Worm (Caenorhabditis elegans) whole organism, L3 larva: ENCODE measurements around the gene flap-1.
A peak's percentile ranks its signal among the peaks of the same experiment; 100 is the strongest.

ENCODE experiments used
- R02D3.7 ChIP-seq: fragments of 150-350 bp; optimal IDR thresholded peaks from 2 replicates; lab custom pipeline; 2014; ENCODE audit warnings: missing biosample characterization, missing genetic modification characterization
- aly-2 ChIP-seq: fragments of 150-350 bp; optimal IDR thresholded peaks from 2 replicates; lab custom pipeline; 2014; ENCODE audit warnings: missing biosample characterization, missing genetic modification characterization
- ama-1 ChIP-seq: fragments of 150-350 bp; optimal IDR thresholded peaks from 2 replicates; lab custom pipeline; 2018
- ceh-16 ChIP-seq: sonication (generic microtip); optimal IDR thresholded peaks from 2 replicates; lab custom pipeline; 2017; ENCODE audit warnings: missing biosample characterization, missing genetic modification characterization
- ceh-28 ChIP-seq: fragments of 150-350 bp; optimal IDR thresholded peaks from 2 replicates; lab custom pipeline; 2014; ENCODE audit warnings: missing biosample characterization, missing genetic modification reagents, missing genetic modification characterization
- ceh-82 ChIP-seq: fragments of 150-350 bp; optimal IDR thresholded peaks from 2 replicates; lab custom pipeline; 2014; ENCODE audit warnings: missing biosample characterization, missing genetic modification characterization
- ceh-9 ChIP-seq: sonication (generic microtip); optimal IDR thresholded peaks from 2 replicates; lab custom pipeline; 2018; ENCODE audit warnings: missing biosample characterization, missing genetic modification characterization
- egl-27 ChIP-seq: sonication (generic microtip); optimal IDR thresholded peaks from 4 replicates; lab custom pipeline; 2017; ENCODE audit warnings: missing biosample characterization, missing genetic modification reagents, missing genetic modification characterization
- egl-5 ChIP-seq: fragments of 150-350 bp; optimal IDR thresholded peaks from 2 replicates; lab custom pipeline; 2017; ENCODE audit warnings: missing biosample characterization, missing genetic modification reagents, missing genetic modification characterization, inconsistent platforms
- elt-1 ChIP-seq: fragments of 150-350 bp; optimal IDR thresholded peaks from 2 replicates; lab custom pipeline; 2014; ENCODE audit warnings: missing biosample characterization, missing genetic modification characterization
- elt-2 ChIP-seq: sonication (generic microtip); optimal IDR thresholded peaks from 2 replicates; lab custom pipeline; 2016; ENCODE audit warnings: missing genetic modification reagents, mild to moderate bottlenecking, missing genetic modification characterization, missing compliant biosample characterization
- elt-3 ChIP-seq, 3 experiments: fragments of 150-350 bp in 1 of 3; sonication (generic microtip) in 2 of 3; optimal IDR thresholded peaks; 2 replicates in 2 of 3; 4 replicates in 1 of 3; lab custom pipeline; 2014 to 2017; ENCODE audit warnings: missing biosample characterization in 3 of 3, missing genetic modification characterization in 3 of 3
- eor-1 ChIP-seq, 2 experiments: fragments of 150-350 bp; optimal IDR thresholded peaks; 2 replicates each; lab custom pipeline; 2014 to 2018; ENCODE audit warnings: missing biosample characterization in 2 of 2, missing genetic modification characterization in 2 of 2
- fkh-10 ChIP-seq: sonication (generic microtip); optimal IDR thresholded peaks from 2 replicates; lab custom pipeline; 2017; ENCODE audit warnings: missing biosample characterization, missing genetic modification reagents, missing genetic modification characterization
- fkh-2 ChIP-seq: fragments of 150-350 bp; optimal IDR thresholded peaks from 2 replicates; lab custom pipeline; 2014; ENCODE audit warnings: missing biosample characterization, missing genetic modification reagents, missing genetic modification characterization
- fos-1 ChIP-seq: fragments of 150-350 bp; optimal IDR thresholded peaks from 2 replicates; lab custom pipeline; 2014; ENCODE audit warnings: missing biosample characterization, missing genetic modification characterization
- hmg-11 ChIP-seq: sonication (generic microtip); optimal IDR thresholded peaks from 2 replicates; lab custom pipeline; 2016; ENCODE audit warnings: missing genetic modification characterization, missing compliant biosample characterization
- lin-15B ChIP-seq: fragments of 150-350 bp; optimal IDR thresholded peaks from 2 replicates; lab custom pipeline; 2014; ENCODE audit warnings: missing biosample characterization, missing genetic modification characterization
- lsy-12 ChIP-seq: sonication (generic microtip); optimal IDR thresholded peaks from 2 replicates; lab custom pipeline; 2016; ENCODE audit warnings: mild to moderate bottlenecking, missing genetic modification characterization, missing compliant biosample characterization
- mdl-1 ChIP-seq: fragments of 150-350 bp; optimal IDR thresholded peaks from 2 replicates; lab custom pipeline; 2014; ENCODE audit warnings: missing biosample characterization, missing genetic modification characterization
- mml-1 ChIP-seq: fragments of 150-350 bp; sonication (generic microtip); optimal IDR thresholded peaks from 3 replicates; lab custom pipeline; 2014; ENCODE audit warnings: missing biosample characterization, missing genetic modification characterization
- nfya-1 ChIP-seq: sonication (generic microtip); optimal IDR thresholded peaks from 2 replicates; lab custom pipeline; 2017; ENCODE audit warnings: missing genetic modification characterization, mild to moderate bottlenecking, missing compliant biosample characterization, antibody characterized with exemption, moderate library complexity; ENCODE audit not compliant: insufficient read depth
- nhr-11 ChIP-seq: fragments of 150-350 bp; optimal IDR thresholded peaks from 2 replicates; lab custom pipeline; 2014; ENCODE audit warnings: missing biosample characterization, missing genetic modification characterization
- nhr-12 ChIP-seq: fragments of 150-350 bp; optimal IDR thresholded peaks from 2 replicates; lab custom pipeline; 2014; ENCODE audit warnings: missing biosample characterization, missing genetic modification characterization
- nhr-23 ChIP-seq: fragments of 150-350 bp; optimal IDR thresholded peaks from 2 replicates; lab custom pipeline; 2014; ENCODE audit warnings: missing biosample characterization, missing genetic modification reagents, missing genetic modification characterization
- nhr-237 ChIP-seq: fragments of 150-350 bp; optimal IDR thresholded peaks from 2 replicates; lab custom pipeline; 2014; ENCODE audit warnings: missing biosample characterization, missing genetic modification characterization
- nhr-25 ChIP-seq: sonication (generic microtip); optimal IDR thresholded peaks from 2 replicates; lab custom pipeline; 2017; ENCODE audit warnings: missing biosample characterization, missing genetic modification characterization
- nhr-28 ChIP-seq: fragments of 150-350 bp; optimal IDR thresholded peaks from 2 replicates; lab custom pipeline; 2014; ENCODE audit warnings: missing biosample characterization, missing genetic modification characterization
- nhr-43 ChIP-seq: sonication (generic microtip); optimal IDR thresholded peaks from 2 replicates; lab custom pipeline; 2016; ENCODE audit warnings: mild to moderate bottlenecking, missing genetic modification characterization, missing compliant biosample characterization; ENCODE audit not compliant: poor library complexity, severe bottlenecking
- nhr-77 ChIP-seq: fragments of 150-350 bp; optimal IDR thresholded peaks from 2 replicates; lab custom pipeline; 2014; ENCODE audit warnings: missing biosample characterization, missing genetic modification characterization
- pha-4 ChIP-seq: fragments of 150-350 bp; optimal IDR thresholded peaks from 2 replicates; lab custom pipeline; 2014; ENCODE audit warnings: missing biosample characterization, missing genetic modification reagents, missing genetic modification characterization
- pqm-1 ChIP-seq: fragments of 150-350 bp; optimal IDR thresholded peaks from 2 replicates; lab custom pipeline; 2017; ENCODE audit warnings: missing biosample characterization, missing genetic modification characterization, inconsistent platforms
- sea-2 ChIP-seq: fragments of 150-350 bp; sonication (generic microtip); optimal IDR thresholded peaks from 4 replicates; lab custom pipeline; 2014; ENCODE audit warnings: missing biosample characterization, missing genetic modification reagents, missing genetic modification characterization
- skn-1 ChIP-seq: fragments of 150-350 bp; optimal IDR thresholded peaks from 2 replicates; lab custom pipeline; 2014; ENCODE audit warnings: missing biosample characterization, missing genetic modification characterization
- snpc-4 ChIP-seq: fragments of 150-350 bp; optimal IDR thresholded peaks from 2 replicates; lab custom pipeline; 2014; ENCODE audit warnings: missing biosample characterization, missing genetic modification characterization
- tbx-2 ChIP-seq: sonication (generic microtip); optimal IDR thresholded peaks from 2 replicates; lab custom pipeline; 2016; ENCODE audit warnings: mild to moderate bottlenecking, missing genetic modification characterization, missing compliant biosample characterization
- unc-39 ChIP-seq: sonication (generic microtip); optimal IDR thresholded peaks from 4 replicates; lab custom pipeline; 2017; ENCODE audit warnings: missing biosample characterization, missing genetic modification characterization
- unc-62 ChIP-seq: fragments of 150-350 bp; sonication (generic microtip); optimal IDR thresholded peaks from 4 replicates; lab custom pipeline; 2014; ENCODE audit warnings: missing biosample characterization, missing genetic modification reagents, missing genetic modification characterization
- zag-1 ChIP-seq: fragments of 150-350 bp; optimal IDR thresholded peaks from 2 replicates; lab custom pipeline; 2014; ENCODE audit warnings: missing biosample characterization, missing genetic modification characterization
- ztf-11 ChIP-seq: fragments of 150-350 bp; optimal IDR thresholded peaks from 2 replicates; lab custom pipeline; 2014; ENCODE audit warnings: missing biosample characterization, missing genetic modification characterization

flap-1 gene

DNA sequence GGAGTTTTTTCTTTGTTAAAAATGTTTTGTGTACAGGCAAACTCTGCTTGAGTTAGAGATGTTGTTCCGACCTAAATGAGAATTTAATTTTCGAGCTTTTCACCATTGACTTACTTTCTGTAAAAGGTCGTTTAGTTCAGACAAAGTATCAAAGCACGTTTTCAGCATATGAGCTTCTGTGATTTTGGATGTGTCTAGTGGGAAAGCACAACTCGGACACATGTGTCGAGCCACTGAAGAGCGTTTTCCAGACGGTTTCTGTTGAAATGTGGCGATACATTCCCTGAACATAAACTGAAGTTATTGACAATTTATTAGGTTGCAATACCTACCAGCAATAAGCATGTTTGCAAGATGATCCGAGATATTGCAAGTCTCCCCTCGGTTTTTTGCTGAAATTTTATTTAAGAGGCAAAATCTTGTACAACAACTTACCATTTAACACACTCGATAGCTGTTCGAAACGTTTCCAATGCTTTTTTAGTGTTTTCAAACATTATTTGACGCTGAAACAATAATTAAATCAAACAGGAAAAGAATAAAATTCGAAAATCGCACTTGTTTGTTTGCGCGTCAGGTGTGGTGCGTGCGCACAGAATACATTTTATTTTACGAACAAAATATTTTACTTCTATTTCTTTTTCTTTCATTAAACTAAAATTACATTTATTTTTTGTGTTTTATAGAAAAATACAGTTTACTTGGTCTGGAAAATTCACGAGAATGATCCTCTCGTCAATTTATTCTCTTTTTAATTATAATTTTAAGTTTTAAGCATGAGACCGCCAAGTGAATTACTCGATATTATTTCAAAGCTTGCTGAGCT, 39.4 kb downstream of the flap-1 start, which contains the start of the genes brd-1 and K04C2.2:
Gene brd-1 (minus strand): TSS at position 506 of the 826 bp plus-strand sequence.
Gene K04C2.2 (plus strand): TSS at position 776 of the 826 bp plus-strand sequence.
- no peak for TF ChIP-seq egl-5
- no peak for TF ChIP-seq ceh-28 (tag; lab: Kevin White, UChicago)
- no peak for TF ChIP-seq elt-2
- no peak for TF ChIP-seq ztf-11 (tag; lab: Kevin White, UChicago)
- no peak for TF ChIP-seq mml-1 (tag; lab: Kevin White, UChicago)
- no peak for TF ChIP-seq nhr-12 (tag; lab: Kevin White, UChicago)
- no peak for TF ChIP-seq nhr-237
- no peak for TF ChIP-seq ama-1
- TF ChIP-seq ceh-16 (tag; lab: Kevin White, UChicago), result no peak
- TF ChIP-seq nhr-25 (tag; lab: Kevin White, UChicago), result no peak
- TF ChIP-seq fkh-2 (tag; lab: Kevin White, UChicago), result no peak
- no peak for TF ChIP-seq unc-39
- no peak for TF ChIP-seq R02D3.7 (tag; lab: Kevin White, UChicago)
- TF ChIP-seq egl-27 (tag; lab: Kevin White, UChicago), result no peak
- no peak for TF ChIP-seq unc-62 (GFP tag; lab: Kevin White, UChicago)
- TF ChIP-seq ceh-82 (tag; lab: Kevin White, UChicago), result no peak
- peak; percentile 18 for TF ChIP-seq nfya-1 (tag; lab: Kevin White, UChicago)
- TF ChIP-seq pha-4, result peak; percentile 35
- no peak for TF ChIP-seq nhr-77
- no peak for TF ChIP-seq zag-1
- peak; percentile 21 for TF ChIP-seq hmg-11 (tag; lab: Kevin White, UChicago)
- peak; percentile 11 for TF ChIP-seq nhr-23
- TF ChIP-seq elt-3 (tag; optimal IDR thresholded peaks at IDR 0.05; lab: Kevin White, UChicago), result no peak
- no peak for TF ChIP-seq aly-2 (tag; lab: Kevin White, UChicago)
- no peak for TF ChIP-seq sea-2 (GFP tag; lab: Kevin White, UChicago)
- no peak for TF ChIP-seq fkh-10 (GFP tag; lab: Kevin White, UChicago)
- TF ChIP-seq, all 47 proteins: peak for 4

DNA sequence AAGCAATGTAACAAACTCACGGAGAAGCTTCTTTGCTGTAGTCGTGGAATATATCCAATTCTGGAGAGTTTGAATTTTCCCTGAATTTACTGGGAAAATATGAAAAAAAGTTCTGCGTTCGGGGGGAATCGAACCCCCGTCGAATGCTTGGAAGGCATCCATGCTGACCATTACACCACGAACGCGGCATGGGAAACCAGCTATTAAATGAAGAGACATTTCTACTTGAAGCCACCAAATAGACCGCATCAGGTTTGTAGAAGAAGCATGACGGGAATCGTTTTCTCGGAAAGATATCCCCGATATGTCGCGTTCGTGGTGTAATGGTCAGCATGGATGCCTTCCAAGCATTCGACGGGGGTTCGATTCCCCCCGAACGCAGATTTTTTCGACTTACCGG, 40.1 kb downstream of the flap-1 start:
- TF ChIP-seq elt-1 (tag; lab: Kevin White, UChicago), result no peak
- TF ChIP-seq lsy-12 (tag; lab: Kevin White, UChicago), result peak; percentile 66
- TF ChIP-seq lin-15B (tag; lab: Kevin White, UChicago), result no peak
- TF ChIP-seq nhr-77, result no peak
- peak; percentile 29 for TF ChIP-seq nhr-23
- peak; percentile 37 for TF ChIP-seq hmg-11 (tag; lab: Kevin White, UChicago)
- TF ChIP-seq ceh-9 (tag; lab: Kevin White, UChicago), result no peak
- TF ChIP-seq elt-2, result peak; percentile 4
- no peak for TF ChIP-seq mml-1 (tag; lab: Kevin White, UChicago)
- TF ChIP-seq aly-2 (tag; lab: Kevin White, UChicago), result no peak
- TF ChIP-seq nhr-28 (tag; lab: Kevin White, UChicago), result no peak
- peak; percentile 46 for TF ChIP-seq pha-4
- TF ChIP-seq nfya-1 (tag; lab: Kevin White, UChicago), result peak; percentile 39
- TF ChIP-seq unc-39, result no peak
- no peak for TF ChIP-seq mdl-1 (tag; lab: Kevin White, UChicago)
- TF ChIP-seq ceh-28 (tag; lab: Kevin White, UChicago), result no peak
- no peak for TF ChIP-seq ztf-11 (tag; lab: Kevin White, UChicago)
- no peak for TF ChIP-seq fos-1
- no peak for TF ChIP-seq sea-2 (GFP tag; lab: Kevin White, UChicago)
- peak; percentile 75 for TF ChIP-seq nhr-43 (tag; lab: Kevin White, UChicago)
- TF ChIP-seq fkh-10 (GFP tag; lab: Kevin White, UChicago), result no peak
- TF ChIP-seq egl-5, result no peak
- no peak for TF ChIP-seq eor-1 (tag; optimal IDR thresholded peaks at IDR 0.05; lab: Kevin White, UChicago)
- TF ChIP-seq fkh-2 (tag; lab: Kevin White, UChicago), result no peak
- TF ChIP-seq pqm-1 (tag; lab: Kevin White, UChicago), result peak; percentile 4
- no peak for TF ChIP-seq skn-1 (tag; lab: Kevin White, UChicago)
- TF ChIP-seq snpc-4, result no peak
- no peak for TF ChIP-seq nhr-11 (tag; lab: Kevin White, UChicago)
- peak; percentile 28 for TF ChIP-seq tbx-2 (tag; lab: Kevin White, UChicago)
- TF ChIP-seq zag-1, result no peak
- TF ChIP-seq nhr-25 (tag; lab: Kevin White, UChicago), result peak; percentile 69
- no peak for TF ChIP-seq nhr-237
